Worm (Caenorhabditis elegans): Measurements from ENCODE around the gene tyr-1.

ce11 chrIII:7834848-7835247 is 38.7 kb upstream of the tyr-1 start:
- TF ChIP-seq B0310.2 (tag; optimal IDR thresholded peaks at IDR 0.05) (no peak), F13C5.2 (tag; optimal IDR thresholded peaks at IDR 0.05) (no peak), ama-1 (optimal IDR thresholded peaks at IDR 0.05) (no peak), ceh-13 (GFP tag; optimal IDR thresholded peaks at IDR 0.05) (no peak), tra-4 (tag; optimal IDR thresholded peaks at IDR 0.05) (no peak), hnd-1 (tag; optimal IDR thresholded peaks at IDR 0.05) (no peak), flt-1 (GFP tag; IDR thresholded peaks at IDR 0.05) (no peak), tbx-37 (GFP tag; conservative IDR thresholded peaks at IDR 0.05) (no peak)
